Fruit fly (Drosophila melanogaster): Measurements from ENCODE around the gene CG42327.
A peak's percentile ranks its signal among the peaks of the same experiment; 100 is the strongest.

The CG42327 gene

dm6 chr3R:11656614-11657216 lies 766 bp downstream of the CG42327 start (continued):
- TF ChIP-seq jumu (GFP tag; optimal IDR thresholded peaks at IDR 0.05) (peak; percentile 93), Dbx (GFP tag; IDR thresholded peaks at IDR 0.05) (peak; percentile 97), Meics (GFP tag; optimal IDR thresholded peaks at IDR 0.05) (peak; percentile 96), grn (GFP tag; optimal IDR thresholded peaks at IDR 0.05) (peak; percentile 62), fd96Cb (tag; optimal IDR thresholded peaks at IDR 0.05) (peak; percentile 95), her (GFP tag; optimal IDR thresholded peaks at IDR 0.05) (peak; percentile 91), sens-2 (GFP tag; IDR thresholded peaks at IDR 0.05) (peak; percentile 91), nerfin-2 (GFP tag; IDR thresholded peaks at IDR 0.05; ENCODE audit: partially characterized antibody) (no peak), CG4282 (GFP tag; optimal IDR thresholded peaks at IDR 0.05) (peak; percentile 87), vvl (GFP tag; IDR thresholded peaks at IDR 0.05) (peak; percentile 99), Mes4 (GFP tag; optimal IDR thresholded peaks at IDR 0.05) (peak; percentile 87), Adf1 (GFP tag; IDR thresholded peaks at IDR 0.05) (peak; percentile 75), kay (GFP tag; optimal IDR thresholded peaks at IDR 0.05) (peak; percentile 87), ap (GFP tag; IDR thresholded peaks at IDR 0.05) (peak; percentile 93), CG10274 (GFP tag; optimal IDR thresholded peaks at IDR 0.05) (peak; percentile 81), lilli (GFP tag; optimal IDR thresholded peaks at IDR 0.05) (peak; percentile 98), Gug (GFP tag; IDR thresholded peaks at IDR 0.05) (peak; percentile 94), so (GFP tag; IDR thresholded peaks at IDR 0.05) (peak; percentile 97), btn (GFP tag; optimal IDR thresholded peaks at IDR 0.05) (peak; percentile 85), CG8765 (GFP tag; IDR thresholded peaks at IDR 0.05) (peak; percentile 87), pb (GFP tag; optimal IDR thresholded peaks at IDR 0.05) (peak; percentile 94), CG15479 (GFP tag; optimal IDR thresholded peaks at IDR 0.05) (no peak), CG17802 (tag; optimal IDR thresholded peaks at IDR 0.05) (peak; percentile 86), CG6813 (GFP tag; optimal IDR thresholded peaks at IDR 0.05) (peak; percentile 95), crp (GFP tag; optimal IDR thresholded peaks at IDR 0.05) (peak in 1 of 2 experiments; percentile 57), schlank (tag; optimal IDR thresholded peaks at IDR 0.05) (peak; percentile 94), CG14667 (GFP tag; IDR thresholded peaks at IDR 0.05) (peak; percentile 93), inv (GFP tag; IDR thresholded peaks at IDR 0.05; ENCODE audit: partially characterized antibody) (no peak), odd (GFP tag; optimal IDR thresholded peaks at IDR 0.05) (peak; percentile 90), en (GFP tag; optimal IDR thresholded peaks at IDR 0.05) (peak; percentile 88), twi (tag; optimal IDR thresholded peaks at IDR 0.05) (peak; percentile 82), NK7.1 (GFP tag; optimal IDR thresholded peaks at IDR 0.05) (peak; percentile 91), CG8944 (GFP tag; optimal IDR thresholded peaks at IDR 0.05) (peak; percentile 93), CG10431 (GFP tag; optimal IDR thresholded peaks at IDR 0.05) (peak; percentile 81), ab (GFP tag; optimal IDR thresholded peaks at IDR 0.05) (peak; percentile 84), mld (GFP tag; IDR thresholded peaks at IDR 0.05; ENCODE audit: partially characterized antibody) (no peak), ase (GFP tag; IDR thresholded peaks at IDR 0.05) (peak; percentile 95), CG31388 (GFP tag; optimal IDR thresholded peaks at IDR 0.05) (peak; percentile 91), CG15514 (GFP tag; optimal IDR thresholded peaks at IDR 0.05) (peak; percentile 91), Bteb2 (GFP tag; optimal IDR thresholded peaks at IDR 0.05) (peak; percentile 96), CG7839 (tag; optimal IDR thresholded peaks at IDR 0.05) (peak; percentile 97), sob (GFP tag; IDR thresholded peaks at IDR 0.05) (peak; percentile 97), psq (GFP tag; optimal IDR thresholded peaks at IDR 0.05) (peak; percentile 84), CG32532 (GFP tag; IDR thresholded peaks at IDR 0.05) (peak; percentile 98), CG17385 (GFP tag; optimal IDR thresholded peaks at IDR 0.05) (peak; percentile 94), CG34224 (GFP tag; IDR thresholded peaks at IDR 0.05; ENCODE audit: partially characterized antibody) (no peak), Nf-YB (GFP tag; optimal IDR thresholded peaks at IDR 0.05) (peak; percentile 85), croc (GFP tag; conservative IDR thresholded peaks at IDR 0.05) (peak; percentile 91), crc (GFP tag; optimal IDR thresholded peaks at IDR 0.05) (peak; percentile 89), Atf6 (GFP tag; IDR thresholded peaks at IDR 0.05) (peak; percentile 97)
